Fruit fly (Drosophila melanogaster): Measurements from ENCODE around the gene CG17855.

Gene CG17855

dm6 chr2L:9579538-9579937 lies 39.2 kb downstream of the CG17855 start, which contains the start of gene CG31709:
Gene CG31709, minus strand, starts transcription at chr2L:9579638.
- TF ChIP-seq CG17801 (GFP tag; optimal IDR thresholded peaks at IDR 0.05; ENCODE audit: partially characterized antibody) = no peak

dm6 chr2L:9581582-9581981 lies 41.3 kb downstream of the CG17855 start, which contains the start of gene gcm:
Gene gcm, minus strand, starts transcription at chr2L:9581745.
- TF ChIP-seq CG17801 (GFP tag; optimal IDR thresholded peaks at IDR 0.05; ENCODE audit: partially characterized antibody) = no peak

dm6 chr2L:9584098-9584703 lies 43.9 kb downstream of the CG17855 start:
- no peak for TF ChIP-seq CG17801 (GFP tag; optimal IDR thresholded peaks at IDR 0.05; ENCODE audit: partially characterized antibody)

- TF ChIP-seq CG17801 (GFP tag; optimal IDR thresholded peaks at IDR 0.05; ENCODE audit: partially characterized antibody) = no peak
Observed at dm6 chr2L:9585942-9586341, 45.6 kb downstream of the CG17855 start.

- TF ChIP-seq CG17801 (GFP tag; optimal IDR thresholded peaks at IDR 0.05; ENCODE audit: partially characterized antibody) = no peak
Observed at dm6 chr2L:9589176-9589575, 48.9 kb downstream of the CG17855 start, which contains the start of gene CG3841. Gene CG3841, plus strand, starts transcription at chr2L:9589476.

- no peak for TF ChIP-seq CG17801 (GFP tag; optimal IDR thresholded peaks at IDR 0.05; ENCODE audit: partially characterized antibody)
Observed at dm6 chr2L:9591146-9591545, 50.8 kb downstream of the CG17855 start.

Measured in ovary, adult (tissue).